Worm (Caenorhabditis elegans) whole organism, L1 larva: Measurements from ENCODE around the gene F08H9.4.

ENCODE experiments used
- C04F5.9 ChIP-seq: sonication (generic microtip); optimal IDR thresholded peaks from 2 replicates; lab custom pipeline; 2016; ENCODE audit warnings: missing genetic modification characterization, missing compliant biosample characterization
- C16A3.4 ChIP-seq: fragments of 150-350 bp; optimal IDR thresholded peaks from 2 replicates; lab custom pipeline; 2014; ENCODE audit warnings: missing biosample characterization, missing genetic modification characterization
- ceh-8 ChIP-seq: fragments of 200-800 bp; sonication (Bioruptor generic); optimal IDR thresholded peaks from 2 replicates; lab custom pipeline; 2018; ENCODE audit warnings: mild to moderate bottlenecking, missing genetic modification characterization, moderate library complexity, missing compliant biosample characterization
- ceh-82 ChIP-seq, 3 experiments: fragments of 150-350 bp in 1 of 3; sonication (generic microtip) in 2 of 3; optimal IDR thresholded peaks; 2 replicates each; lab custom pipeline; 2014 to 2017; ENCODE audit warnings: missing biosample characterization in 3 of 3, missing genetic modification characterization in 3 of 3
- ces-1 ChIP-seq: fragments of 150-350 bp; optimal IDR thresholded peaks from 2 replicates; lab custom pipeline; 2014; ENCODE audit warnings: missing biosample characterization, missing genetic modification reagents, missing genetic modification characterization
- dsc-1 ChIP-seq: sonication (generic microtip); optimal IDR thresholded peaks from 2 replicates; lab custom pipeline; 2016; ENCODE audit warnings: mild to moderate bottlenecking, missing genetic modification characterization, missing compliant biosample characterization
- efl-1 ChIP-seq, 4 experiments: fragments of 150-350 bp; optimal IDR thresholded peaks in 3 of 4; peaks in 1 of 4; 1 replicate in 1 of 4; 2 replicates in 3 of 4; lab custom pipeline; 2014; ENCODE audit warnings: missing biosample characterization in 2 of 4, missing genetic modification characterization in 2 of 4, missing genetic modification reagents in 2 of 4
- egl-27 ChIP-seq, 2 experiments: fragments of 150-350 bp in 1 of 2; sonication (generic microtip); optimal IDR thresholded peaks; 3 replicates each; lab custom pipeline; 2017 to 2018; ENCODE audit warnings: missing biosample characterization in 2 of 2, missing genetic modification characterization in 2 of 2, missing genetic modification reagents in 2 of 2
- elt-2 ChIP-seq: sonication (generic microtip); optimal IDR thresholded peaks from 2 replicates; lab custom pipeline; 2016; ENCODE audit warnings: missing genetic modification characterization, mild to moderate bottlenecking, inconsistent platforms, missing compliant biosample characterization, missing genetic modification reagents
- fos-1 ChIP-seq: fragments of 150-350 bp; optimal IDR thresholded peaks from 2 replicates; lab custom pipeline; 2014; ENCODE audit warnings: missing biosample characterization, missing genetic modification characterization
- hlh-17 ChIP-seq: fragments of 200-800 bp; sonication (Bioruptor generic); optimal IDR thresholded peaks from 2 replicates; lab custom pipeline; 2018; ENCODE audit warnings: missing genetic modification characterization, mild to moderate bottlenecking, missing compliant biosample characterization, moderate library complexity, borderline replicate concordance
- isw-1 ChIP-seq: fragments of 200-800 bp; sonication (Bioruptor generic); IDR thresholded peaks from 2 replicates; pipeline ENCODE4 v1.3.6; 2022; ENCODE audit warnings: missing genetic modification characterization, missing compliant biosample characterization
- jun-1 ChIP-seq: fragments of 150-350 bp; optimal IDR thresholded peaks from 2 replicates; lab custom pipeline; 2014; ENCODE audit warnings: missing biosample characterization, missing genetic modification reagents, missing genetic modification characterization
- lin-14 ChIP-seq: fragments of 200-800 bp; sonication (Bioruptor generic); optimal IDR thresholded peaks from 2 replicates; lab custom pipeline; 2018; ENCODE audit warnings: mild to moderate bottlenecking, missing genetic modification characterization, moderate library complexity, missing compliant biosample characterization
- lin-15B ChIP-seq: fragments of 150-350 bp; sonication (generic microtip); optimal IDR thresholded peaks from 3 replicates; lab custom pipeline; 2014; ENCODE audit warnings: missing biosample characterization, missing genetic modification characterization
- lin-35 ChIP-seq, 2 experiments: fragments of 150-350 bp; optimal IDR thresholded peaks; 2 replicates each; lab custom pipeline; 2014; ENCODE audit warnings: missing biosample characterization in 2 of 2, missing genetic modification characterization in 2 of 2, missing genetic modification reagents in 2 of 2
- lin-39 ChIP-seq: fragments of 150-350 bp; optimal IDR thresholded peaks from 2 replicates; lab custom pipeline; 2014; ENCODE audit warnings: missing biosample characterization, missing genetic modification reagents, missing genetic modification characterization
- lir-3 ChIP-seq: sonication (generic microtip); optimal IDR thresholded peaks from 2 replicates; lab custom pipeline; 2016; ENCODE audit warnings: mild to moderate bottlenecking, missing genetic modification characterization, moderate library complexity, missing compliant biosample characterization; ENCODE audit not compliant: poor library complexity
- nhr-12 ChIP-seq: sonication (generic microtip); optimal IDR thresholded peaks from 2 replicates; lab custom pipeline; 2017; ENCODE audit warnings: missing biosample characterization, missing genetic modification characterization
- nhr-20 ChIP-seq: sonication (generic microtip); optimal IDR thresholded peaks from 2 replicates; lab custom pipeline; 2016; ENCODE audit warnings: mild to moderate bottlenecking, missing genetic modification characterization, missing compliant biosample characterization
- nhr-237 ChIP-seq: fragments of 150-350 bp; optimal IDR thresholded peaks from 2 replicates; lab custom pipeline; 2014; ENCODE audit warnings: missing biosample characterization, missing genetic modification characterization
- nhr-71 ChIP-seq: sonication (generic microtip); optimal IDR thresholded peaks from 2 replicates; lab custom pipeline; 2016; ENCODE audit warnings: mild to moderate bottlenecking, missing genetic modification characterization, moderate library complexity, missing compliant biosample characterization
- nhr-76 ChIP-seq: sonication (generic microtip); optimal IDR thresholded peaks from 2 replicates; lab custom pipeline; 2017; ENCODE audit warnings: missing biosample characterization, missing genetic modification characterization
- nhr-77 ChIP-seq: fragments of 150-350 bp; optimal IDR thresholded peaks from 2 replicates; lab custom pipeline; 2014; ENCODE audit warnings: missing biosample characterization, missing genetic modification characterization
- pag-3 ChIP-seq: sonication (generic microtip); optimal IDR thresholded peaks from 2 replicates; lab custom pipeline; 2017; ENCODE audit warnings: missing genetic modification characterization, mild to moderate bottlenecking, missing compliant biosample characterization, antibody characterized with exemption, borderline replicate concordance; ENCODE audit not compliant: insufficient read depth
- pax-3 ChIP-seq: fragments of 200-800 bp; sonication (Bioruptor generic); optimal IDR thresholded peaks from 2 replicates; lab custom pipeline; 2018; ENCODE audit warnings: mild to moderate bottlenecking, missing genetic modification characterization, moderate library complexity, missing compliant biosample characterization
- rnt-1 ChIP-seq: sonication (generic microtip); optimal IDR thresholded peaks from 2 replicates; lab custom pipeline; 2016; ENCODE audit warnings: mild to moderate bottlenecking, missing genetic modification characterization, moderate library complexity, missing compliant biosample characterization
- sox-4 ChIP-seq: sonication (generic microtip); optimal IDR thresholded peaks from 2 replicates; lab custom pipeline; 2016; ENCODE audit warnings: missing genetic modification characterization, missing compliant biosample characterization
- sup-37 ChIP-seq: fragments of 200-800 bp; sonication (Bioruptor generic); optimal IDR thresholded peaks from 2 replicates; lab custom pipeline; 2018; ENCODE audit warnings: mild to moderate bottlenecking, missing genetic modification characterization, missing compliant biosample characterization
- swsn-7 ChIP-seq: sonication (generic microtip); optimal IDR thresholded peaks from 2 replicates; lab custom pipeline; 2016; ENCODE audit warnings: missing genetic modification characterization, missing compliant biosample characterization
- tbx-2 ChIP-seq: sonication (generic microtip); optimal IDR thresholded peaks from 2 replicates; lab custom pipeline; 2016; ENCODE audit warnings: missing genetic modification characterization, missing compliant biosample characterization
- unc-30 ChIP-seq: sonication (generic microtip); optimal IDR thresholded peaks from 2 replicates; lab custom pipeline; 2017; ENCODE audit warnings: missing biosample characterization, missing genetic modification characterization
- unc-62 ChIP-seq: fragments of 150-350 bp; optimal IDR thresholded peaks from 2 replicates; lab custom pipeline; 2014; ENCODE audit warnings: missing biosample characterization, missing genetic modification reagents, missing genetic modification characterization
- unc-98 ChIP-seq: fragments of 200-800 bp; sonication (Bioruptor generic); IDR thresholded peaks from 2 replicates; pipeline ENCODE4 v1.3.6; 2022; ENCODE audit warnings: missing genetic modification characterization, missing compliant biosample characterization
- vab-15 ChIP-seq: sonication (generic microtip); optimal IDR thresholded peaks from 2 replicates; lab custom pipeline; 2017; ENCODE audit warnings: missing genotype, mild to moderate bottlenecking, missing genetic modification characterization, missing compliant biosample characterization
- zag-1 ChIP-seq: fragments of 150-350 bp; optimal IDR thresholded peaks from 2 replicates; lab custom pipeline; 2014; ENCODE audit warnings: missing biosample characterization, missing genetic modification characterization

F08H9.4 gene

ce11 chrV:14436195-14436594, 28.0 kb downstream of the F08H9.4 start:
- no peak for TF ChIP-seq efl-1 (optimal IDR thresholded peaks at IDR 0.05; lab: Kevin White, UChicago)
- peak in 1 of 2 experiments; percentile 73 for TF ChIP-seq efl-1 (GFP tag; optimal IDR thresholded peaks at IDR 0.05 in 1 of 2; lab: Kevin White, UChicago)
- no peak for TF ChIP-seq ceh-82 (tag; optimal IDR thresholded peaks at IDR 0.05; lab: Kevin White, UChicago)
- TF ChIP-seq, all 84 proteins: peak for 1

DNA sequence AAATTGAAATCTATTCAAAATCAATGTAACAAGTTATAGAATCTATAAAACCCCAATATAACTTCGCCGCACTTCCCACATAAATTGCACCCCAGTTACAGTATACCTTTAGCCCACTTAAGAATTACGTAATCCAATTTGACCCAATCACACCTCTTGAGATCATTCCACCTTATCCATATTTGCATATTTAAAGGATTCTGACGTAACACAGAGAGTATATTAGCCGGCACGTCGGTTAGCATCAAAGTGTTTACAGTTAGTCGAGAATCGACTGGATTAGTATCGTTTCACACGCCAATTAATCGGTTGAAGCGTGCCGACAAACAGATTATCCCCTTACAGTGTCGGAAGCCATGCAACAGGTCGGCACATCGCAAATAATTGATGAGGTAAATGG, 30.6 kb downstream of the F08H9.4 start:
- no peak for TF ChIP-seq rnt-1
- no peak for TF ChIP-seq lin-14 (GFP tag; lab: Kevin White, UChicago)
- no peak for TF ChIP-seq isw-1 (GFP tag; lab: Robert Waterston, UW)
- TF ChIP-seq lin-15B (tag; lab: Kevin White, UChicago) = no peak
- TF ChIP-seq nhr-12 (tag; lab: Kevin White, UChicago) = no peak
- TF ChIP-seq lir-3 = no peak
- no peak for TF ChIP-seq zag-1 (tag; lab: Kevin White, UChicago)
- no peak for TF ChIP-seq nhr-71
- TF ChIP-seq unc-98 (GFP tag; lab: Robert Waterston, UW) = no peak
- TF ChIP-seq hlh-17 (GFP tag; lab: Kevin White, UChicago) = no peak
- TF ChIP-seq vab-15 (tag; lab: Kevin White, UChicago) = no peak
- no peak for TF ChIP-seq ces-1 (GFP tag; lab: Kevin White, UChicago)
- no peak for TF ChIP-seq nhr-237 (tag; lab: Kevin White, UChicago)
- TF ChIP-seq lin-39 (tag; lab: Kevin White, UChicago) = no peak
- no peak for TF ChIP-seq jun-1 (tag; lab: Kevin White, UChicago)

- TF ChIP-seq pag-3 (tag; lab: Kevin White, UChicago) (no peak), swsn-7 (tag; lab: Kevin White, UChicago) (no peak), lin-35 (GFP tag; optimal IDR thresholded peaks at IDR 0.05; lab: Kevin White, UChicago) (no peak), unc-62 (GFP tag; lab: Kevin White, UChicago) (no peak), lin-15B (tag; lab: Kevin White, UChicago) (no peak), tbx-2 (tag; lab: Kevin White, UChicago) (no peak), nhr-20 (tag; lab: Kevin White, UChicago) (no peak), nhr-77 (no peak), egl-27 (tag; optimal IDR thresholded peaks at IDR 0.05; lab: Kevin White, UChicago) (no peak), lin-39 (tag; lab: Kevin White, UChicago) (no peak), fos-1 (no peak), unc-30 (no peak), C04F5.9 (tag; lab: Kevin White, UChicago) (no peak), nhr-76 (tag; lab: Kevin White, UChicago) (no peak), sup-37 (GFP tag; lab: Kevin White, UChicago) (no peak), rnt-1 (no peak), elt-2 (tag; lab: Kevin White, UChicago) (no peak), nhr-71 (no peak), ceh-8 (no peak)
Measured at ce11 chrV:14432259-14432658, 32.0 kb downstream of the F08H9.4 start, which contains the start of gene egl-1. Gene egl-1 (minus strand): TSS chrV:14432359.

ce11 chrV:14428865-14429264, 35.4 kb downstream of the F08H9.4 start, which contains the start of gene F23B12.1:
Gene F23B12.1 (plus strand): TSS chrV:14429165.
- no peak for TF ChIP-seq nhr-76 (tag; lab: Kevin White, UChicago)

DNA sequence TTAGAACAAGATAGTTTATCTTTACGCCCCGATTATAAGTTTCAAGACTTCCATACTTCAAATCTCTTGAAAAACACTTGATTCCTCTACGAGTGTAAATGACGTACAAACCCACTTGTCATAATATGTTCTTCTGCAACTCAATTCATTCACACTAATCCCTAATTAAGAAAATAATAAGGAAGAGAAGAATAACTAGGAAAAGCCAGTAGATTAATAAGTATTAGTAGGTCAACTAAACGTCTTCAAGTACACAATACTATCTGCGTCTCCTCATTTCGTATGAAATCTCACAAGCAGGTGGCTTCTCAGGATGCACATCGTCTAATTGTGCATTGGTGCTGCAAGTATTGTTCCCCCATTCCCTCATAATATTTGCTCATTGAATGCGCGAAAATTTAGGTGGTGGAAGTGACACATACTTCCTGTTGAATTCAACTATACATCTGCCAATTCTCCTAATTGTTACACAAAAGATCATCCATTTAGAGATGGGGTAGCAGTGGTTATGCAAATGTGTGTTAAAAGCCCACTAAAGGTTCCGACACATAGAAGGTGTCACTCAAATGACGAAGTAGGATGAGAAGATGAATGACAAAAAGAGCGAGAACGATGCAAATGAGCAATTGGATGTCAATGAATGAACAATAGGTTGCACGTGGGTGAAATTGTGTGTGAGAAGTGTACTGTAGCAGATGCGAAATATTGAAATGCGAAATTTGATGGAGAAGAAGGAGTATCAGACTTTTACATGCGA, 37.0 kb downstream of the F08H9.4 start:
- peak; percentile 3 for TF ChIP-seq sox-4 (tag; lab: Kevin White, UChicago)
- TF ChIP-seq dsc-1 (tag; lab: Kevin White, UChicago) = peak; percentile 96
- TF ChIP-seq C16A3.4 (tag; lab: Kevin White, UChicago) = no peak
- peak; percentile 77 for TF ChIP-seq pax-3 (tag; lab: Kevin White, UChicago)
